Fruit fly (Drosophila melanogaster): Measurements from ENCODE around the gene Jwa.
A peak's percentile ranks its signal among the peaks of the same experiment; 100 is the strongest.

Gene Jwa

DNA sequence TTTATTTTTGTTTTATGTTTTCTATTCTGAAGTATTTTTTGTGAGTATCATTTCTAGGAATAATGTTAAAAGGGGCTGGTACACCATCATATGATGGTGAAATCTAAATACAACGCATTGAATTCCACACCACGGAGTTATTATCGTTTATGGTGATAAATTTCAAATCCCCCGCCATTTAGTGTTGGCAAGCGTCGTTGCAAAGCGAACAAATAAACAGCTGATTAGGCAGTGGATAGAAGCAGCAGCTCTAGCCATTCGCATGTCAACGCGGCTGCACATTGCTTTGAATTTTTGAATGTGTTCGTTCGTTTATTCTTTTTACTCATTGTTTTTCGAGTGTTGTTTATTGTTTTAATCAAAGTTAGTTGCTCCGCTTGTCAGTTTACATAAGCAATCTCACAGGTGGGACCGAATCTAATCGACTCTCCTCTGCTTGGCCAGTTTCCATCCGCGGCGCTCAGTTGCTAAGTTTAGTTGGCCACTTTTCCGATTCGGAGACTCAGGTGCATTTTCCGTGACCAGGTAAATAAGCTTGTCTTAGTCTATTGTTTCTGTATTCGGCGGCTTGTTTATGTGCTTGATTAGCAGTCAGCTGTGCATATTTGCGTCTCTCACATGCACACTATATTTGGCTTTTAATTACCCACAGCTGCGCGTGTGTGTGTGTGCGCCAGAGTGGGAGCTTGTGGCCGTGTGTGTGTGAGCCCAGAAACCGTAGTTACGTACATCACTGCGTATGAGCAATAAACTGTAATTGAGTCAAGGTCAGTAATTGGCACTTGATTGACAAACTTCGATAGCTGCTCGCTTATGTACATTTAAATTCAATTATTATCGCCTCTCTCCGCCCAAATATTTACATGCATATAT lies 28.3 kb downstream of the Jwa start, which contains the start of the genes Mst36Fa and CG31751 (continued):
- peak; percentile 81 for TF ChIP-seq eyg (GFP tag; optimal IDR thresholded peaks at IDR 0.05)
- peak; percentile 71 for TF ChIP-seq pho (GFP tag; optimal IDR thresholded peaks at IDR 0.05)
- 0 out of 3 replicates have a peak, but pooled peaks have one; percentile 39 for TF ChIP-seq knrl (GFP tag; IDR thresholded peaks at IDR 0.05; ENCODE audit: partially characterized antibody)
- peak; percentile 78 for TF ChIP-seq tx (GFP tag; optimal IDR thresholded peaks at IDR 0.05)
- TF ChIP-seq cwo (GFP tag; optimal IDR thresholded peaks at IDR 0.05), result peak; percentile 73
- no peak for TF ChIP-seq tll (GFP tag; optimal IDR thresholded peaks at IDR 0.05)
- TF ChIP-seq org-1 (GFP tag; optimal IDR thresholded peaks at IDR 0.05), result peak; percentile 88
- TF ChIP-seq MESR4 (GFP tag; optimal IDR thresholded peaks at IDR 0.05), result peak; percentile 37
- TF ChIP-seq ci (GFP tag; IDR thresholded peaks at IDR 0.05), result peak; percentile 83
- peak; percentile 45 for TF ChIP-seq en (GFP tag; optimal IDR thresholded peaks at IDR 0.05)
- peak; percentile 63 for TF ChIP-seq kah (GFP tag; optimal IDR thresholded peaks at IDR 0.05)
- TF ChIP-seq Lhr (GFP tag; optimal IDR thresholded peaks at IDR 0.05), result peak; percentile 44
- peak; percentile 57 for TF ChIP-seq CG18262 (tag; optimal IDR thresholded peaks at IDR 0.05)
- TF ChIP-seq so (GFP tag; IDR thresholded peaks at IDR 0.05), result peak; percentile 71; the same call in 1 of the 3 replicates
- TF ChIP-seq Hr78 (GFP tag; optimal IDR thresholded peaks at IDR 0.05), result peak in 1 of 2 experiments; percentile 63
- peak; percentile 50; the same call in 1 of the 3 replicates for TF ChIP-seq z (GFP tag; IDR thresholded peaks at IDR 0.05)
- TF ChIP-seq CG3726 (GFP tag; IDR thresholded peaks at IDR 0.05), result no peak
- TF ChIP-seq CG43689 (GFP tag; IDR thresholded peaks at IDR 0.05), result 0 out of 2 replicates have a peak, but pooled peaks have one; percentile 33
- peak; percentile 52 for TF ChIP-seq Hr3 (GFP tag; optimal IDR thresholded peaks at IDR 0.05)
- TF ChIP-seq HmgD (GFP tag; optimal IDR thresholded peaks at IDR 0.05), result peak; percentile 83
- TF ChIP-seq CG2889 (GFP tag; IDR thresholded peaks at IDR 0.05), result no peak
- peak; percentile 32; the same call in 1 of the 2 replicates for TF ChIP-seq CG9932 (GFP tag; IDR thresholded peaks at IDR 0.05)
- TF ChIP-seq Optix (GFP tag; IDR thresholded peaks at IDR 0.05), result no peak; the same call in 2 of the 3 replicates
- peak; percentile 46; the same call in 1 of the 3 replicates for TF ChIP-seq CG6175 (GFP tag; IDR thresholded peaks at IDR 0.05)
- TF ChIP-seq hth (optimal IDR thresholded peaks at IDR 0.05), result no peak
- TF ChIP-seq vvl (GFP tag; IDR thresholded peaks at IDR 0.05), result peak; percentile 46; the same call in 1 of the 2 replicates
- TF ChIP-seq Oli (tag; optimal IDR thresholded peaks at IDR 0.05), result peak; percentile 42
- peak; percentile 88 for TF ChIP-seq ash1 (GFP tag; optimal IDR thresholded peaks at IDR 0.05)
- TF ChIP-seq CG32772 (GFP tag; IDR thresholded peaks at IDR 0.05), result peak; percentile 40; the same call in 1 of the 2 replicates
- TF ChIP-seq CG12391 (tag; optimal IDR thresholded peaks at IDR 0.05), result peak; percentile 44
- peak; percentile 92 for TF ChIP-seq CG3407 (GFP tag; optimal IDR thresholded peaks at IDR 0.05)
- TF ChIP-seq CG17568 (GFP tag; optimal IDR thresholded peaks at IDR 0.05), result peak; percentile 84
- peak; percentile 94 for TF ChIP-seq mirr (GFP tag; optimal IDR thresholded peaks at IDR 0.05)
- peak; percentile 43 for TF ChIP-seq Sin3A (optimal IDR thresholded peaks at IDR 0.05)
- peak; percentile 27 for TF ChIP-seq run (tag; optimal IDR thresholded peaks at IDR 0.05)
- TF ChIP-seq CG12236 (GFP tag; optimal IDR thresholded peaks at IDR 0.05), result peak; percentile 83
- peak; percentile 83 for TF ChIP-seq bab2 (GFP tag; optimal IDR thresholded peaks at IDR 0.05)
- TF ChIP-seq ac (GFP tag; optimal IDR thresholded peaks at IDR 0.05), result no peak
- TF ChIP-seq HLH54F (GFP tag; optimal IDR thresholded peaks at IDR 0.05), result peak; percentile 47
- peak; percentile 74 for TF ChIP-seq CG3065 (GFP tag; optimal IDR thresholded peaks at IDR 0.05)
- no peak for TF ChIP-seq cato (GFP tag; optimal IDR thresholded peaks at IDR 0.05; ENCODE audit: borderline replicate concordance)
- peak; percentile 90 for TF ChIP-seq CG34376 (GFP tag; optimal IDR thresholded peaks at IDR 0.05)
- TF ChIP-seq CG12299 (tag; optimal IDR thresholded peaks at IDR 0.05), result peak; percentile 74
- TF ChIP-seq Jarid2 (GFP tag; optimal IDR thresholded peaks at IDR 0.05), result no peak
- TF ChIP-seq CG18619 (GFP tag; optimal IDR thresholded peaks at IDR 0.05), result peak; percentile 85
- TF ChIP-seq wor (GFP tag; IDR thresholded peaks at IDR 0.05), result no peak
- peak in 1 of 2 experiments; percentile 75 for TF ChIP-seq Eip74EF (GFP tag; optimal IDR thresholded peaks at IDR 0.05)
- no peak for TF ChIP-seq mld (GFP tag; IDR thresholded peaks at IDR 0.05; ENCODE audit: partially characterized antibody)

Data from whole organism, embryonic.